Fruit fly (Drosophila melanogaster): ENCODE data around the gene CG31676.

The CG31676 gene

DNA sequence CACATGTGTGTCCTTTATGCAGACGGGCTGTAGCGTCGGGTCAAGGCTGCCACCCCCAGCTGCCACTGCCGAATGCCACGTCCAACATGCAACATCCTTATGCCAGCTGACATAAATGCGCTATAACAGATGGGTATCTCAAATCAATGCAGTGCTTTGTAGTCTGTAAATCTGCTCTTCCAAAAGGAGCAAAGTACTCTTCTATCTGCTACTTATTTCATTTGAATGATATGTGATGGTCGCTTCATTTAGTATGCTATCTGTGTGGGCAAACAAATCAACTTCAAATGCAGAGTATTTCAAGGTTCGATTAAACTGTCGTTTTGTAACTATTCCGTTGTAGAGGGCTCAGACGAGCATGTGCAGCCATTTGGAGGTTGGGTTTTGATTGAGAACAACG lies 31.3 kb upstream of the CG31676 start:
- TF ChIP-seq tai (GFP tag; optimal IDR thresholded peaks at IDR 0.05) (no peak), sage (GFP tag; optimal IDR thresholded peaks at IDR 0.05) (no peak), pan (optimal IDR thresholded peaks at IDR 0.05) (no peak), N (GFP tag; optimal IDR thresholded peaks at IDR 0.05) (no peak), Sp1 (GFP tag; optimal IDR thresholded peaks at IDR 0.05) (no peak)

- no peak for TF ChIP-seq Rel (GFP tag; optimal IDR thresholded peaks at IDR 0.05)
- TF ChIP-seq Rel (tag; optimal IDR thresholded peaks at IDR 0.05), result no peak
- TF ChIP-seq sv (GFP tag; optimal IDR thresholded peaks at IDR 0.05), result peak; percentile 10
- TF ChIP-seq Dfd (GFP tag; optimal IDR thresholded peaks at IDR 0.05), result no peak
- TF ChIP-seq h (GFP tag; optimal IDR thresholded peaks at IDR 0.05), result no peak
- no peak for TF ChIP-seq CG32264 (GFP tag; optimal IDR thresholded peaks at IDR 0.05)
These were observed 29.4 kb upstream of the CG31676 start for dm6 chr2L:20811039-20811652.

- TF ChIP-seq Dif (GFP tag; optimal IDR thresholded peaks at IDR 0.05; ENCODE audit: partially characterized antibody), result no peak
- no peak for TF ChIP-seq Rel (GFP tag; optimal IDR thresholded peaks at IDR 0.05)
- TF ChIP-seq Rel (tag; optimal IDR thresholded peaks at IDR 0.05), result no peak
- no peak for TF ChIP-seq Vsx2 (GFP tag; optimal IDR thresholded peaks at IDR 0.05; ENCODE audit: partially characterized antibody)
- TF ChIP-seq brk (GFP tag; optimal IDR thresholded peaks at IDR 0.05), result no peak
- no peak for TF ChIP-seq CG9705 (GFP tag; optimal IDR thresholded peaks at IDR 0.05)
- no peak for TF ChIP-seq Hr83 (GFP tag; optimal IDR thresholded peaks at IDR 0.05; ENCODE audit: poor library complexity, severe bottlenecking)
- TF ChIP-seq woc (GFP tag; optimal IDR thresholded peaks at IDR 0.05), result no peak
- no peak for TF ChIP-seq Dfd (GFP tag; optimal IDR thresholded peaks at IDR 0.05)
- no peak for TF ChIP-seq jim (GFP tag; optimal IDR thresholded peaks at IDR 0.05)
- TF ChIP-seq h (GFP tag; optimal IDR thresholded peaks at IDR 0.05), result no peak
- no peak for TF ChIP-seq foxo (GFP tag; optimal IDR thresholded peaks at IDR 0.05)
- TF ChIP-seq Abd-B (GFP tag; optimal IDR thresholded peaks at IDR 0.05), result no peak
- TF ChIP-seq pan (optimal IDR thresholded peaks at IDR 0.05), result no peak
- no peak for TF ChIP-seq CrebA (GFP tag; optimal IDR thresholded peaks at IDR 0.05; ENCODE audit: borderline replicate concordance)
- TF ChIP-seq tai (GFP tag; optimal IDR thresholded peaks at IDR 0.05), result no peak
These were observed 28.0 kb upstream of the CG31676 start for dm6 chr2L:20812283-20813189.

DNA sequence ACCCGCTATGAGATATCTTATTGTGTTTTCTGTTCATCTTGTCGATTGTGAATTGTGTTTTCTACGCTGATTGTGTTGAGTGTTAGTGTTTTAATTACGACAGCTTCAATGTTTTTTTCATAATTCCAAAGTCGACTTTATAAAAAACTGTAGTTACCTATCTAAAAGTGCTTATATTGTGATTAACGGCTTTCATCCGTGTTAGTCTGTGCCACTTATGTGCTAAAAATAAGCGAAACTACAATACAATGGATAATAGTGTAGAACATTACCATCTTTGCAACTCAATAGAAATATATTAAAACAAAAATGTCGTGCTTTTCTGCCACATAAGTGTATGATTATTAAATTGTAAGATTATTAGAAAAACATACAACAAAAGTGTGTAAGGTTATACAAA lies 24.4 kb upstream of the CG31676 start, which contains the start of gene CG33322:
TSS of gene CG33322 (minus strand) at position 101 of the 400 bp plus-strand sequence.
- TF ChIP-seq Mio (GFP tag; optimal IDR thresholded peaks at IDR 0.05) (no peak), Dif (GFP tag; optimal IDR thresholded peaks at IDR 0.05; ENCODE audit: partially characterized antibody) (no peak), Vsx2 (GFP tag; optimal IDR thresholded peaks at IDR 0.05; ENCODE audit: partially characterized antibody) (no peak), brk (GFP tag; optimal IDR thresholded peaks at IDR 0.05) (no peak), rgr (GFP tag; optimal IDR thresholded peaks at IDR 0.05) (no peak), Myc (optimal IDR thresholded peaks at IDR 0.05) (no peak), N (GFP tag; optimal IDR thresholded peaks at IDR 0.05) (no peak), GATAd (GFP tag; optimal IDR thresholded peaks at IDR 0.05) (no peak), lola (GFP tag; optimal IDR thresholded peaks at IDR 0.05) (no peak), sv (GFP tag; optimal IDR thresholded peaks at IDR 0.05) (no peak), tai (GFP tag; optimal IDR thresholded peaks at IDR 0.05) (no peak), Dfd (GFP tag; optimal IDR thresholded peaks at IDR 0.05) (no peak), jim (GFP tag; optimal IDR thresholded peaks at IDR 0.05) (no peak), HLH106 (tag; optimal IDR thresholded peaks at IDR 0.05) (no peak), woc (GFP tag; optimal IDR thresholded peaks at IDR 0.05) (no peak), h (GFP tag; optimal IDR thresholded peaks at IDR 0.05) (no peak), CG9705 (GFP tag; optimal IDR thresholded peaks at IDR 0.05) (no peak)

dm6 chr2L:20817170-20817569 lies 23.4 kb upstream of the CG31676 start, which contains the start of gene CheB38b:
CheB38b (minus strand) TSS chr2L:20817270.
- TF ChIP-seq jim (GFP tag; optimal IDR thresholded peaks at IDR 0.05) (no peak), tai (GFP tag; optimal IDR thresholded peaks at IDR 0.05) (no peak), Mio (GFP tag; optimal IDR thresholded peaks at IDR 0.05) (no peak), CrebA (GFP tag; optimal IDR thresholded peaks at IDR 0.05; ENCODE audit: borderline replicate concordance) (no peak), dl (GFP tag; optimal IDR thresholded peaks at IDR 0.05; ENCODE audit: insufficient read depth in 1 of 2, partially characterized antibody in 2 of 2) (no peak), Sp1 (GFP tag; optimal IDR thresholded peaks at IDR 0.05) (no peak), CG32264 (GFP tag; optimal IDR thresholded peaks at IDR 0.05) (no peak), CG9705 (GFP tag; optimal IDR thresholded peaks at IDR 0.05) (no peak), HLH106 (tag; optimal IDR thresholded peaks at IDR 0.05) (no peak), brk (GFP tag; optimal IDR thresholded peaks at IDR 0.05) (no peak), Dfd (GFP tag; optimal IDR thresholded peaks at IDR 0.05) (no peak), ey (GFP tag; optimal IDR thresholded peaks at IDR 0.05) (no peak), dsf (GFP tag; optimal IDR thresholded peaks at IDR 0.05; ENCODE audit: borderline replicate concordance) (no peak), sv (GFP tag; optimal IDR thresholded peaks at IDR 0.05) (no peak), foxo (GFP tag; optimal IDR thresholded peaks at IDR 0.05) (no peak), Abd-B (GFP tag; optimal IDR thresholded peaks at IDR 0.05) (no peak), Dif (GFP tag; optimal IDR thresholded peaks at IDR 0.05; ENCODE audit: partially characterized antibody) (no peak), dmrt93B (GFP tag; optimal IDR thresholded peaks at IDR 0.05) (no peak), N (GFP tag; optimal IDR thresholded peaks at IDR 0.05) (no peak), br (GFP tag; optimal IDR thresholded peaks at IDR 0.05) (no peak)

Data from whole organism, wandering third instar larva.